Worm (Caenorhabditis elegans) whole organism, L4 larva: ENCODE measurements around the gene ugt-8.
A peak's percentile ranks its signal among the peaks of the same experiment; 100 is the strongest.

ENCODE experiments used
- F37D6.2 ChIP-seq: sonication (generic microtip); optimal IDR thresholded peaks from 2 replicates; lab custom pipeline; 2016; ENCODE audit warnings: mild to moderate bottlenecking, missing genetic modification characterization, missing compliant biosample characterization
- F44E2.7 ChIP-seq: fragments of 200-800 bp; sonication (Bioruptor generic); IDR thresholded peaks from 2 replicates; pipeline ENCODE4 v2.1.2; 2022; ENCODE audit warnings: missing genetic modification characterization, missing compliant biosample characterization
- T26A8.4 ChIP-seq: fragments of 200-800 bp; sonication (Bioruptor generic); IDR thresholded peaks from 2 replicates; pipeline ENCODE4 v1.3.6; 2022; ENCODE audit warnings: missing genetic modification characterization, missing compliant biosample characterization
- Y48G9A.11 ChIP-seq: fragments of 200-800 bp; sonication (Bioruptor generic); IDR thresholded peaks from 2 replicates; pipeline ENCODE4 v1.3.6; 2022; ENCODE audit warnings: missing genetic modification reagents, missing genetic modification characterization, missing compliant biosample characterization
- ZK546.5 ChIP-seq, 2 experiments: sonication (generic microtip); optimal IDR thresholded peaks; 2 replicates each; lab custom pipeline; 2017; ENCODE audit warnings: missing biosample characterization in 2 of 2, missing genetic modification characterization in 2 of 2
- aha-1 ChIP-seq: fragments of 150-350 bp; peaks from one replicate; lab custom pipeline; 2014; ENCODE audit warnings: missing biosample characterization, missing genetic modification characterization
- ama-1 ChIP-seq: fragments of 150-350 bp; optimal IDR thresholded peaks from 2 replicates; lab custom pipeline; 2014; ENCODE audit warnings: inconsistent platforms, mixed read lengths
- ceh-32 ChIP-seq: sonication (generic microtip); optimal IDR thresholded peaks from 2 replicates; lab custom pipeline; 2016; ENCODE audit warnings: mild to moderate bottlenecking, missing genetic modification characterization, missing compliant biosample characterization; ENCODE audit not compliant: poor library complexity
- ceh-44 ChIP-seq: fragments of 200-800 bp; sonication (Bioruptor generic); IDR thresholded peaks from 2 replicates; pipeline ENCODE4 v1.3.6; 2022; ENCODE audit warnings: missing genetic modification reagents, missing genetic modification characterization, missing compliant biosample characterization
- ceh-62 ChIP-seq: sonication (generic microtip); optimal IDR thresholded peaks from 2 replicates; lab custom pipeline; 2017; ENCODE audit warnings: missing biosample characterization, missing genetic modification characterization
- dmd-6 ChIP-seq: fragments of 200-800 bp; sonication (Bioruptor generic); IDR thresholded peaks from 2 replicates; pipeline ENCODE4 v1.3.6; 2022; ENCODE audit warnings: missing genetic modification reagents, missing genetic modification characterization, missing compliant biosample characterization
- dmd-8 ChIP-seq: fragments of 200-800 bp; sonication (Bioruptor generic); IDR thresholded peaks from 2 replicates; pipeline ENCODE4 v1.3.6; 2022; ENCODE audit warnings: missing genetic modification characterization, missing compliant biosample characterization
- dpl-1 ChIP-seq: fragments of 150-350 bp; optimal IDR thresholded peaks from 2 replicates; lab custom pipeline; 2014; ENCODE audit warnings: missing biosample characterization, missing genetic modification reagents, missing genetic modification characterization
- duxl-1 ChIP-seq: sonication (generic microtip); optimal IDR thresholded peaks from 2 replicates; lab custom pipeline; 2016; ENCODE audit warnings: mild to moderate bottlenecking, missing genetic modification characterization, moderate library complexity, missing compliant biosample characterization; ENCODE audit not compliant: poor library complexity
- hif-1 ChIP-seq, 2 experiments: sonication (generic microtip); optimal IDR thresholded peaks; 2 replicates each; lab custom pipeline; 2016 to 2017; ENCODE audit warnings: missing compliant biosample characterization in 2 of 2, missing genetic modification characterization in 2 of 2, missing genetic modification reagents in 2 of 2, missing genotype in 2 of 2, mild to moderate bottlenecking in 1 of 2
- hlh-11 ChIP-seq: fragments of 200-800 bp; sonication (Bioruptor generic); optimal IDR thresholded peaks from 2 replicates; lab custom pipeline; 2018; ENCODE audit warnings: mild to moderate bottlenecking, missing genetic modification characterization, missing compliant biosample characterization
- lin-1 ChIP-seq: fragments of 200-800 bp; sonication (Bioruptor generic); IDR thresholded peaks from 2 replicates; pipeline ENCODE4 v1.3.6; 2022; ENCODE audit warnings: missing genetic modification reagents, missing genetic modification characterization, missing compliant biosample characterization
- lin-29 ChIP-seq: fragments of 200-800 bp; sonication (Bioruptor generic); IDR thresholded peaks from 2 replicates; pipeline ENCODE4 v1.3.6; 2022; ENCODE audit warnings: missing genetic modification reagents, missing genetic modification characterization, missing compliant biosample characterization
- lin-38 ChIP-seq: fragments of 200-800 bp; sonication (Bioruptor generic); IDR thresholded peaks from 2 replicates; pipeline ENCODE4 v1.3.6; 2022; ENCODE audit warnings: missing genetic modification reagents, missing genetic modification characterization, missing compliant biosample characterization
- lin-39 ChIP-seq: fragments of 150-350 bp; optimal IDR thresholded peaks from 2 replicates; lab custom pipeline; 2014; ENCODE audit warnings: missing biosample characterization, missing genetic modification reagents, missing genetic modification characterization
- lsy-2 ChIP-seq, 2 experiments: fragments of 150-350 bp in 1 of 2; sonication (generic microtip) in 1 of 2; optimal IDR thresholded peaks; 2 replicates each; lab custom pipeline; 2014 to 2017; ENCODE audit warnings: missing biosample characterization in 2 of 2, missing genetic modification characterization in 2 of 2
- madf-9 ChIP-seq: fragments of 200-800 bp; sonication (Bioruptor generic); conservative IDR thresholded peaks from 2 replicates; pipeline ENCODE4 v1.3.6; 2022; ENCODE audit warnings: missing genetic modification reagents, missing genetic modification characterization, missing compliant biosample characterization
- mdt-29 ChIP-seq: fragments of 200-800 bp; sonication (Bioruptor generic); IDR thresholded peaks from 2 replicates; pipeline ENCODE4 v1.3.6; 2022; ENCODE audit warnings: missing genetic modification reagents, missing genetic modification characterization, missing compliant biosample characterization
- mep-1 ChIP-seq: fragments of 150-350 bp; sonication (generic microtip); optimal IDR thresholded peaks from 3 replicates; lab custom pipeline; 2014; ENCODE audit warnings: missing biosample characterization, missing genetic modification characterization
- mxl-3 ChIP-seq: fragments of 200-800 bp; sonication (Bioruptor generic); optimal IDR thresholded peaks from 2 replicates; lab custom pipeline; 2018; ENCODE audit warnings: mild to moderate bottlenecking, missing genetic modification characterization, missing compliant biosample characterization
- nhr-111 ChIP-seq: fragments of 200-800 bp; sonication (Bioruptor generic); optimal IDR thresholded peaks from 2 replicates; lab custom pipeline; 2018; ENCODE audit warnings: mild to moderate bottlenecking, missing genetic modification characterization, missing compliant biosample characterization
- nhr-28 ChIP-seq: fragments of 150-350 bp; optimal IDR thresholded peaks from 2 replicates; lab custom pipeline; 2014; ENCODE audit warnings: missing biosample characterization, missing genetic modification characterization
- nhr-6 ChIP-seq: fragments of 150-350 bp; optimal IDR thresholded peaks from 2 replicates; lab custom pipeline; 2014; ENCODE audit warnings: missing biosample characterization, missing genetic modification characterization
- nhr-76 ChIP-seq: fragments of 150-350 bp; optimal IDR thresholded peaks from 2 replicates; lab custom pipeline; 2014; ENCODE audit warnings: missing biosample characterization, missing genetic modification characterization
- php-3 ChIP-seq: fragments of 200-800 bp; sonication (Bioruptor generic); IDR thresholded peaks from 2 replicates; pipeline ENCODE4 v1.3.6; 2022; ENCODE audit warnings: missing genetic modification reagents, missing genetic modification characterization, missing compliant biosample characterization
- pqm-1 ChIP-seq: sonication (generic microtip); optimal IDR thresholded peaks from 2 replicates; lab custom pipeline; 2017; ENCODE audit warnings: missing biosample characterization, missing genetic modification characterization
- rbr-2 ChIP-seq: sonication (generic microtip); optimal IDR thresholded peaks from 2 replicates; lab custom pipeline; 2016; ENCODE audit warnings: missing genotype, missing genetic modification characterization, missing compliant biosample characterization
- saeg-2 ChIP-seq: fragments of 200-800 bp; sonication (Bioruptor generic); IDR thresholded peaks from 2 replicates; pipeline ENCODE4 v1.3.6; 2022; ENCODE audit warnings: missing genetic modification reagents, missing genetic modification characterization, missing compliant biosample characterization
- set-16 ChIP-seq: fragments of 200-800 bp; sonication (Bioruptor generic); IDR thresholded peaks from 2 replicates; pipeline ENCODE4 v1.3.6; 2022; ENCODE audit warnings: missing genetic modification reagents, missing genetic modification characterization, missing compliant biosample characterization
- skn-1 ChIP-seq: fragments of 150-350 bp; optimal IDR thresholded peaks from 2 replicates; lab custom pipeline; 2014; ENCODE audit warnings: missing biosample characterization, missing genetic modification characterization
- snpc-4 ChIP-seq: fragments of 150-350 bp; optimal IDR thresholded peaks from 2 replicates; lab custom pipeline; 2014; ENCODE audit warnings: missing biosample characterization, missing genetic modification characterization
- spr-1 ChIP-seq: sonication (generic microtip); optimal IDR thresholded peaks from 2 replicates; lab custom pipeline; 2016; ENCODE audit warnings: mild to moderate bottlenecking, missing genetic modification characterization, missing compliant biosample characterization
- unc-130 ChIP-seq: sonication (generic microtip); optimal IDR thresholded peaks from 2 replicates; lab custom pipeline; 2016; ENCODE audit warnings: missing genetic modification reagents, missing genetic modification characterization, missing compliant biosample characterization
- zip-2 ChIP-seq: fragments of 150-350 bp; optimal IDR thresholded peaks from 2 replicates; lab custom pipeline; 2014; ENCODE audit warnings: missing biosample characterization, missing genetic modification characterization
- ztf-11 ChIP-seq: fragments of 150-350 bp; optimal IDR thresholded peaks from 2 replicates; lab custom pipeline; 2014; ENCODE audit warnings: missing biosample characterization, missing genetic modification characterization

ugt-8 gene

ce11 chrV:4914879-4915278 lies 11.1 kb downstream of the ugt-8 start, which contains the start of gene H23N18.6:
TSS of gene H23N18.6 (minus strand) at chrV:4915079.
- TF ChIP-seq lin-1 (GFP tag; lab: Robert Waterston, UW) (no peak), skn-1 (no peak), hlh-11 (peak; percentile 28), nhr-76 (tag; lab: Kevin White, UChicago) (no peak), zip-2 (no peak), snpc-4 (no peak), unc-130 (GFP tag; lab: Kevin White, UChicago) (no peak), dpl-1 (no peak), Y48G9A.11 (GFP tag; lab: Robert Waterston, UW) (no peak), php-3 (GFP tag; lab: Robert Waterston, UW) (peak; percentile 48; the same call in 1 of the 2 replicates), dmd-8 (GFP tag; lab: Robert Waterston, UW) (no peak), ztf-11 (tag; lab: Kevin White, UChicago) (no peak), nhr-6 (tag; lab: Kevin White, UChicago) (no peak), ama-1 (lab: Kevin White, UChicago) (no peak), ceh-44 (GFP tag; lab: Robert Waterston, UW) (no peak), mep-1 (tag; lab: Kevin White, UChicago) (no peak), dmd-6 (GFP tag; lab: Robert Waterston, UW) (0 out of 2 replicates have a peak, but pooled peaks have one; percentile 9), lin-29 (no peak), F37D6.2 (no peak), aha-1 (tag; lab: Kevin White, UChicago) (peak; percentile 4), madf-9 (no peak), duxl-1 (tag; lab: Kevin White, UChicago) (no peak), hif-1 (tag; optimal IDR thresholded peaks at IDR 0.05; lab: Kevin White, UChicago) (no peak), spr-1 (tag; lab: Kevin White, UChicago) (no peak), T26A8.4 (GFP tag; lab: Robert Waterston, UW) (no peak), lsy-2 (tag; optimal IDR thresholded peaks at IDR 0.05; lab: Kevin White, UChicago) (no peak), rbr-2 (no peak), pqm-1 (tag; lab: Kevin White, UChicago) (peak; percentile 77), mxl-3 (GFP tag; lab: Kevin White, UChicago) (no peak), saeg-2 (GFP tag; lab: Robert Waterston, UW) (no peak), mdt-29 (GFP tag; lab: Robert Waterston, UW) (no peak), ceh-32 (tag; lab: Kevin White, UChicago) (no peak), ZK546.5 (tag; optimal IDR thresholded peaks at IDR 0.05; lab: Kevin White, UChicago) (no peak), ceh-62 (tag; lab: Kevin White, UChicago) (no peak), nhr-111 (GFP tag; lab: Kevin White, UChicago) (no peak), nhr-28 (tag; lab: Kevin White, UChicago) (peak; percentile 69)

- TF ChIP-seq F44E2.7 (GFP tag; lab: Robert Waterston, UW) (no peak), set-16 (GFP tag; lab: Robert Waterston, UW) (peak; percentile 80), lin-38 (no peak), lin-39 (no peak)
These were observed 14.4 kb downstream of the ugt-8 start, which contains the start of gene C02E7.7 for ce11 chrV:4918091-4918624. TSS of gene C02E7.7 (minus strand) at chrV:4918574.
